Worm (Caenorhabditis elegans) whole organism, L2 larva: ENCODE results near the gene pks-1.

Source experiments
- C34F6.9 ChIP-seq: fragments of 150-350 bp; optimal IDR thresholded peaks from 2 replicates; lab custom pipeline; 2014; ENCODE audit warnings: missing biosample characterization, missing genetic modification characterization
- F13H6.1 ChIP-seq: sonication (generic microtip); optimal IDR thresholded peaks from 2 replicates; lab custom pipeline; 2016; ENCODE audit warnings: missing genetic modification characterization, missing compliant biosample characterization
- R02D3.7 ChIP-seq: fragments of 150-350 bp; optimal IDR thresholded peaks from 2 replicates; lab custom pipeline; 2014; ENCODE audit warnings: missing biosample characterization, missing genetic modification characterization
- ZK546.5 ChIP-seq: sonication (generic microtip); optimal IDR thresholded peaks from 2 replicates; lab custom pipeline; 2017; ENCODE audit warnings: missing biosample characterization, missing genetic modification characterization
- alr-1 ChIP-seq: fragments of 150-350 bp; optimal IDR thresholded peaks from 2 replicates; lab custom pipeline; 2014; ENCODE audit warnings: missing biosample characterization, missing genetic modification characterization
- ama-1 ChIP-seq: fragments of 150-350 bp; optimal IDR thresholded peaks from 2 replicates; lab custom pipeline; 2018; ENCODE audit warnings: inconsistent platforms
- ceh-16 ChIP-seq: fragments of 150-350 bp; optimal IDR thresholded peaks from 2 replicates; lab custom pipeline; 2014; ENCODE audit warnings: missing biosample characterization, missing genetic modification characterization
- ceh-82 ChIP-seq: fragments of 150-350 bp; optimal IDR thresholded peaks from 2 replicates; lab custom pipeline; 2014; ENCODE audit warnings: missing biosample characterization, missing genetic modification characterization
- crh-2 ChIP-seq: sonication (generic microtip); optimal IDR thresholded peaks from 2 replicates; lab custom pipeline; 2017; ENCODE audit warnings: missing biosample characterization, missing genetic modification characterization
- dmd-4 ChIP-seq: sonication (generic microtip); optimal IDR thresholded peaks from 2 replicates; lab custom pipeline; 2017; ENCODE audit warnings: missing biosample characterization, missing genetic modification characterization
- egl-27 ChIP-seq: sonication (generic microtip); optimal IDR thresholded peaks from 3 replicates; lab custom pipeline; 2017; ENCODE audit warnings: missing biosample characterization, missing genetic modification reagents, missing genetic modification characterization
- elt-3 ChIP-seq: sonication (generic microtip); optimal IDR thresholded peaks from 2 replicates; lab custom pipeline; 2017; ENCODE audit warnings: missing biosample characterization, missing genetic modification characterization
- fos-1 ChIP-seq: fragments of 150-350 bp; optimal IDR thresholded peaks from 2 replicates; lab custom pipeline; 2014; ENCODE audit warnings: missing biosample characterization, missing genetic modification characterization
- gmeb-1 ChIP-seq: fragments of 150-350 bp; optimal IDR thresholded peaks from 2 replicates; lab custom pipeline; 2014; ENCODE audit warnings: missing biosample characterization, missing genetic modification characterization
- lin-11 ChIP-seq: fragments of 150-350 bp; sonication (generic microtip); optimal IDR thresholded peaks from 2 replicates; lab custom pipeline; 2014; ENCODE audit warnings: missing biosample characterization, missing genetic modification characterization, inconsistent platforms, mixed read lengths
- lin-13 ChIP-seq: fragments of 150-350 bp; optimal IDR thresholded peaks from 2 replicates; lab custom pipeline; 2014; ENCODE audit warnings: missing biosample characterization, missing genetic modification reagents, missing genetic modification characterization
- lin-39 ChIP-seq: fragments of 150-350 bp; optimal IDR thresholded peaks from 2 replicates; lab custom pipeline; 2014; ENCODE audit warnings: missing biosample characterization, missing genetic modification reagents, missing genetic modification characterization
- lsy-2 ChIP-seq, 2 experiments: fragments of 150-350 bp in 1 of 2; sonication (generic microtip) in 1 of 2; optimal IDR thresholded peaks; 2 replicates each; lab custom pipeline; 2014 to 2017; ENCODE audit warnings: missing biosample characterization in 2 of 2, missing genetic modification characterization in 2 of 2
- mab-5 ChIP-seq: fragments of 150-350 bp; optimal IDR thresholded peaks from 2 replicates; lab custom pipeline; 2014; ENCODE audit warnings: missing biosample characterization, missing genetic modification characterization
- mdl-1 ChIP-seq, 2 experiments: fragments of 150-350 bp in 1 of 2; sonication (generic microtip) in 1 of 2; optimal IDR thresholded peaks; 2 replicates each; lab custom pipeline; 2017; ENCODE audit warnings: missing biosample characterization in 2 of 2, missing genetic modification characterization in 2 of 2
- nhr-11 ChIP-seq: fragments of 150-350 bp; optimal IDR thresholded peaks from 2 replicates; lab custom pipeline; 2014; ENCODE audit warnings: missing biosample characterization, missing genetic modification characterization
- nhr-129 ChIP-seq: fragments of 150-350 bp; optimal IDR thresholded peaks from 2 replicates; lab custom pipeline; 2014; ENCODE audit warnings: missing biosample characterization, missing genetic modification characterization
- nhr-21 ChIP-seq: fragments of 150-350 bp; optimal IDR thresholded peaks from 2 replicates; lab custom pipeline; 2014; ENCODE audit warnings: missing biosample characterization, missing genetic modification characterization
- nhr-23 ChIP-seq: fragments of 150-350 bp; optimal IDR thresholded peaks from 2 replicates; lab custom pipeline; 2014; ENCODE audit warnings: missing biosample characterization, missing genetic modification reagents, missing genetic modification characterization
- nhr-237 ChIP-seq: fragments of 150-350 bp; optimal IDR thresholded peaks from 2 replicates; lab custom pipeline; 2014; ENCODE audit warnings: missing biosample characterization, missing genetic modification characterization
- nhr-25 ChIP-seq: fragments of 150-350 bp; sonication (generic microtip); optimal IDR thresholded peaks from 3 replicates; lab custom pipeline; 2014; ENCODE audit warnings: missing biosample characterization, missing genetic modification characterization
- nhr-77 ChIP-seq: fragments of 150-350 bp; optimal IDR thresholded peaks from 2 replicates; lab custom pipeline; 2014; ENCODE audit warnings: missing biosample characterization, missing genetic modification characterization
- peb-1 ChIP-seq: fragments of 150-350 bp; optimal IDR thresholded peaks from 2 replicates; lab custom pipeline; 2014; ENCODE audit warnings: missing biosample characterization, missing genetic modification characterization
- sem-4 ChIP-seq: fragments of 150-350 bp; optimal IDR thresholded peaks from 2 replicates; lab custom pipeline; 2014; ENCODE audit warnings: missing biosample characterization, missing genetic modification reagents, missing genetic modification characterization
- skn-1 ChIP-seq: sonication (generic microtip); optimal IDR thresholded peaks from 2 replicates; lab custom pipeline; 2017; ENCODE audit warnings: missing biosample characterization, missing genetic modification characterization
- sma-3 ChIP-seq: sonication (generic microtip); optimal IDR thresholded peaks from 2 replicates; lab custom pipeline; 2016; ENCODE audit warnings: missing genetic modification reagents, missing genetic modification characterization, missing compliant biosample characterization
- snpc-4 ChIP-seq: fragments of 150-350 bp; optimal IDR thresholded peaks from 2 replicates; lab custom pipeline; 2014; ENCODE audit warnings: missing biosample characterization, missing genetic modification characterization
- unc-55 ChIP-seq: fragments of 150-350 bp; sonication (generic microtip); optimal IDR thresholded peaks from 3 replicates; lab custom pipeline; 2014; ENCODE audit warnings: missing biosample characterization, missing genetic modification reagents, missing genetic modification characterization
- zag-1 ChIP-seq: fragments of 150-350 bp; optimal IDR thresholded peaks from 2 replicates; lab custom pipeline; 2014; ENCODE audit warnings: missing biosample characterization, missing genetic modification characterization
- ztf-1 ChIP-seq: fragments of 200-800 bp; sonication (Bioruptor generic); conservative IDR thresholded peaks from 2 replicates; pipeline ENCODE4 v1.3.6; 2022; ENCODE audit warnings: missing genetic modification characterization, missing compliant biosample characterization
- ztf-11 ChIP-seq: sonication (generic microtip); optimal IDR thresholded peaks from 2 replicates; lab custom pipeline; 2017; ENCODE audit warnings: missing biosample characterization, missing genetic modification characterization

The pks-1 gene

ce11 chrX:5382778-5383177 is 30.8 kb upstream of the pks-1 start:
- no peak for TF ChIP-seq nhr-23
- no peak for TF ChIP-seq ceh-16 (tag; lab: Kevin White, UChicago)
- no peak for TF ChIP-seq lin-11 (tag; lab: Kevin White, UChicago)
- no peak for TF ChIP-seq nhr-25 (tag; lab: Kevin White, UChicago)
- TF ChIP-seq mdl-1 (tag; optimal IDR thresholded peaks at IDR 0.05; lab: Kevin White, UChicago): no peak
- no peak for TF ChIP-seq F13H6.1 (tag; lab: Kevin White, UChicago)
- no peak for TF ChIP-seq ztf-11 (tag; lab: Kevin White, UChicago)
- no peak for TF ChIP-seq ama-1 (lab: Kevin White, UChicago)
- no peak for TF ChIP-seq zag-1
- no peak for TF ChIP-seq sem-4 (tag; lab: Kevin White, UChicago)
- TF ChIP-seq sma-3 (GFP tag; lab: Kevin White, UChicago): no peak

- TF ChIP-seq nhr-23 (no peak), nhr-11 (tag; lab: Kevin White, UChicago) (no peak), ZK546.5 (tag; lab: Kevin White, UChicago) (no peak), alr-1 (no peak), unc-55 (GFP tag; lab: Kevin White, UChicago) (no peak), ceh-82 (tag; lab: Kevin White, UChicago) (no peak), fos-1 (no peak), ztf-1 (GFP tag; lab: Robert Waterston, UW) (no peak), peb-1 (tag; lab: Kevin White, UChicago) (no peak), elt-3 (tag; lab: Kevin White, UChicago) (no peak), lin-11 (tag; lab: Kevin White, UChicago) (no peak), skn-1 (tag; lab: Kevin White, UChicago) (no peak), F13H6.1 (tag; lab: Kevin White, UChicago) (no peak), lsy-2 (tag; optimal IDR thresholded peaks at IDR 0.05; lab: Kevin White, UChicago) (no peak), ceh-16 (tag; lab: Kevin White, UChicago) (no peak), mab-5 (tag; lab: Kevin White, UChicago) (no peak), nhr-21 (tag; lab: Kevin White, UChicago) (no peak)
These were observed 27.1 kb upstream of the pks-1 start, which contains the start of gene kcnl-3 for ce11 chrX:5386558-5386957. kcnl-3 (plus strand) TSS chrX:5386858.

DNA sequence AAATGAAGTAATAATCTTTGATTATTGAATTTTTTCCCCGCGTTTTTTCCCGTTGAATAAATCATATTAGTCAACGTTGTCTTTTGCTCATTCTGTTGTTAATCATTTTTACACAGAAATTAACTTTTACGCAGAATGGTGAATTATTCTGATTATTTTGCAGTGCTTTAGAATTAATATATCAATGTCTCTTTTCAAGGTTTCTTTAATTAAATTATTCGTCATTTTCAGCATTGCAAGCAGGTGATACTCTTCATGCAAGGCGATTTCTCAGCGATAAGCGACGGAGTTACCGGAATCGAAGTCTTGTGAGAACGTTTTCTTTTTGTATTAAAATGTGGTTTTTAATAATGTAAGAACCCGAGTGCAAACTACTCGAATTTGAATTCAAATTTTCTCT is 26.0 kb upstream of the pks-1 start:
- TF ChIP-seq nhr-237 (tag; lab: Kevin White, UChicago): no peak
- peak; percentile 66 for TF ChIP-seq nhr-21 (tag; lab: Kevin White, UChicago)
- TF ChIP-seq C34F6.9: peak; percentile 18
- TF ChIP-seq R02D3.7 (tag; lab: Kevin White, UChicago): no peak
- TF ChIP-seq lin-39: no peak

- TF ChIP-seq lin-13: no peak
- no peak for TF ChIP-seq nhr-237 (tag; lab: Kevin White, UChicago)
- no peak for TF ChIP-seq snpc-4 (tag; lab: Kevin White, UChicago)
- no peak for TF ChIP-seq C34F6.9
- TF ChIP-seq lsy-2 (tag; optimal IDR thresholded peaks at IDR 0.05; lab: Kevin White, UChicago): no peak
- TF ChIP-seq nhr-21 (tag; lab: Kevin White, UChicago): no peak
- TF ChIP-seq dmd-4 (tag; lab: Kevin White, UChicago): no peak
- no peak for TF ChIP-seq nhr-77 (tag; lab: Kevin White, UChicago)
- TF ChIP-seq egl-27 (tag; lab: Kevin White, UChicago): no peak
- TF ChIP-seq unc-55 (GFP tag; lab: Kevin White, UChicago): no peak
- TF ChIP-seq peb-1 (tag; lab: Kevin White, UChicago): no peak
- TF ChIP-seq sma-3 (GFP tag; lab: Kevin White, UChicago): no peak
- TF ChIP-seq mab-5 (tag; lab: Kevin White, UChicago): no peak
- TF ChIP-seq ceh-16 (tag; lab: Kevin White, UChicago): no peak
These were observed 16.3 kb upstream of the pks-1 start, which contains the start of gene C03F11.2 for ce11 chrX:5397300-5397699. C03F11.2 (minus strand) TSS chrX:5397400.

- TF ChIP-seq fos-1: peak; percentile 92
- peak; percentile 41 for TF ChIP-seq crh-2
- peak; percentile 0 for TF ChIP-seq nhr-129 (tag; lab: Kevin White, UChicago)
- no peak for TF ChIP-seq alr-1
- peak; percentile 6 for TF ChIP-seq gmeb-1 (tag; lab: Kevin White, UChicago)
These were observed 13.1 kb upstream of the pks-1 start, which contains the start of gene scav-1 for ce11 chrX:5400524-5400923. scav-1 (minus strand) TSS chrX:5400584.
